Fruit fly (Drosophila melanogaster) whole organism, wandering third instar larva: Measurements from ENCODE around the gene sll.

Experiments used
- Abd-B ChIP-seq: fragments of >200 bp; optimal IDR thresholded peaks from 2 replicates; lab custom pipeline; 2017; ENCODE audit warnings: missing biosample characterization, missing genetic modification characterization
- Dfd ChIP-seq: fragments of >200 bp; optimal IDR thresholded peaks from 2 replicates; lab custom pipeline; 2017; ENCODE audit warnings: missing biosample characterization, missing genetic modification characterization
- Dif ChIP-seq: fragments of 200-275, 200-300 bp; sonication (Bioruptor generic); optimal IDR thresholded peaks from 2 replicates; lab custom pipeline; 2018; ENCODE audit warnings: missing biosample characterization, missing genetic modification characterization; ENCODE audit not compliant: partially characterized antibody
- GATAd ChIP-seq: sonication (Bioruptor generic); optimal IDR thresholded peaks from 2 replicates; lab custom pipeline; 2016; ENCODE audit warnings: missing biosample characterization, missing genetic modification characterization
- Hr78 ChIP-seq: fragments of >200 bp; optimal IDR thresholded peaks from 2 replicates; lab custom pipeline; 2017; ENCODE audit warnings: missing biosample characterization, missing genetic modification characterization
- Myc ChIP-seq: fragments of >200 bp; optimal IDR thresholded peaks from 2 replicates; lab custom pipeline; 2017
- Rel ChIP-seq, 2 experiments: fragments of 200-800 bp; sonication (Bioruptor generic) in 1 of 2; optimal IDR thresholded peaks; 2 replicates in 1 of 2; 3 replicates in 1 of 2; lab custom pipeline; 2016 to 2019; ENCODE audit warnings: mild to moderate bottlenecking in 2 of 2, missing biosample characterization in 2 of 2, missing genetic modification characterization in 2 of 2, moderate library complexity in 1 of 2
- ey ChIP-seq: fragments of 200-800 bp; sonication (Bioruptor generic); optimal IDR thresholded peaks from 2 replicates; lab custom pipeline; 2016; ENCODE audit warnings: missing biosample characterization, missing genetic modification characterization
- h ChIP-seq: fragments of 200-800 bp; sonication (Bioruptor generic); optimal IDR thresholded peaks from 3 replicates; lab custom pipeline; 2016; ENCODE audit warnings: missing biosample characterization, mild to moderate bottlenecking, missing genetic modification characterization
- jim ChIP-seq: fragments of 175-275, 200-325 bp; sonication (Bioruptor generic); optimal IDR thresholded peaks from 2 replicates; lab custom pipeline; 2016; ENCODE audit warnings: missing biosample characterization, mild to moderate bottlenecking, missing genetic modification characterization
- lola ChIP-seq: fragments of >200 bp; optimal IDR thresholded peaks from 2 replicates; lab custom pipeline; 2017; ENCODE audit warnings: missing biosample characterization, missing genetic modification characterization
- psq ChIP-seq: fragments of 200-800 bp; sonication (Bioruptor generic); optimal IDR thresholded peaks from 3 replicates; lab custom pipeline; 2017; ENCODE audit warnings: missing biosample characterization, mild to moderate bottlenecking, missing genetic modification characterization, moderate library complexity
- tai ChIP-seq: sonication (Bioruptor generic); optimal IDR thresholded peaks from 2 replicates; lab custom pipeline; 2016; ENCODE audit warnings: missing biosample characterization, missing genetic modification characterization
- usp ChIP-seq: fragments of >200 bp; optimal IDR thresholded peaks from 2 replicates; lab custom pipeline; 2017; ENCODE audit warnings: missing biosample characterization, missing genetic modification characterization

- no peak for TF ChIP-seq GATAd (GFP tag; lab: Kevin White, UChicago)
- no peak for TF ChIP-seq psq (GFP tag; lab: Kevin White, UChicago)
- no peak for TF ChIP-seq Dif (GFP tag; lab: Kevin White, UChicago)
- TF ChIP-seq Myc (lab: Kevin White, UChicago), result no peak
- TF ChIP-seq Dfd, result no peak
- TF ChIP-seq h (GFP tag; lab: Kevin White, UChicago), result no peak
- TF ChIP-seq lola (GFP tag; lab: Kevin White, UChicago), result no peak
- TF ChIP-seq Rel (GFP tag; optimal IDR thresholded peaks at IDR 0.05; lab: Kevin White, UChicago), result no peak
- TF ChIP-seq Rel (tag; optimal IDR thresholded peaks at IDR 0.05; lab: Kevin White, UChicago), result no peak
- no peak for TF ChIP-seq ey
- no peak for TF ChIP-seq usp (GFP tag; lab: Kevin White, UChicago)
- TF ChIP-seq tai (GFP tag; lab: Kevin White, UChicago), result no peak
- TF ChIP-seq Hr78 (GFP tag; lab: Kevin White, UChicago), result no peak
- TF ChIP-seq jim (GFP tag; lab: Kevin White, UChicago), result no peak
- no peak for TF ChIP-seq Abd-B (GFP tag; lab: Kevin White, UChicago)
Observed at dm6 chr3R:17618699-17619150, 12.8 kb downstream of the sll start, which contains the start of the genes CG14324 and CG14326.
